Worm (Caenorhabditis elegans) whole organism, young adult: ENCODE results near the gene C16C10.1.

Experiments
- B0336.3 ChIP-seq: fragments of 200-800 bp; sonication (Bioruptor generic); IDR thresholded peaks from 2 replicates; pipeline ENCODE4 v1.3.6; 2022; ENCODE audit warnings: missing genetic modification characterization, missing compliant biosample characterization
- C17E4.6 ChIP-seq: fragments of 200-800 bp; sonication (Bioruptor generic); IDR thresholded peaks from 2 replicates; pipeline ENCODE4 v1.3.6; 2022; ENCODE audit warnings: missing genetic modification reagents, missing genetic modification characterization, missing compliant biosample characterization
- D2030.7 ChIP-seq: fragments of 200-800 bp; sonication (Bioruptor generic); IDR thresholded peaks from 2 replicates; pipeline ENCODE4 v1.3.6; 2022; ENCODE audit warnings: missing genetic modification reagents, missing genetic modification characterization, missing compliant biosample characterization
- F22D6.2 ChIP-seq: sonication (generic microtip); optimal IDR thresholded peaks from 2 replicates; lab custom pipeline; 2016; ENCODE audit warnings: mild to moderate bottlenecking, missing genetic modification characterization, missing compliant biosample characterization
- F37B4.10 ChIP-seq: fragments of 200-800 bp; sonication (Bioruptor generic); IDR thresholded peaks from 2 replicates; pipeline ENCODE4 v1.3.6; 2022; ENCODE audit warnings: missing genetic modification characterization, missing compliant biosample characterization
- F52B5.7 ChIP-seq: sonication (generic microtip); optimal IDR thresholded peaks from 2 replicates; lab custom pipeline; 2016; ENCODE audit warnings: mild to moderate bottlenecking, missing genetic modification characterization, missing compliant biosample characterization
- F57A8.1 ChIP-seq: fragments of 200-800 bp; sonication (Bioruptor generic); optimal IDR thresholded peaks from 2 replicates; lab custom pipeline; 2018; ENCODE audit warnings: mild to moderate bottlenecking, missing genetic modification characterization, moderate library complexity, missing compliant biosample characterization
- akir-1 ChIP-seq: fragments of 200-800 bp; sonication (Bioruptor generic); optimal IDR thresholded peaks from 2 replicates; lab custom pipeline; 2018; ENCODE audit warnings: mild to moderate bottlenecking, missing genetic modification characterization, moderate library complexity, missing compliant biosample characterization
- ama-1 ChIP-seq, 3 experiments: fragments of 150-350 bp in 1 of 3; sonication (generic microtip) in 2 of 3; optimal IDR thresholded peaks; 2 replicates each; lab custom pipeline; 2014 to 2018; ENCODE audit warnings: missing biosample characterization in 2 of 3, missing genetic modification characterization in 2 of 3, missing genetic modification reagents in 2 of 3
- atf-7 ChIP-seq: sonication (generic microtip); optimal IDR thresholded peaks from 2 replicates; lab custom pipeline; 2017; ENCODE audit warnings: mild to moderate bottlenecking, missing genetic modification characterization, missing compliant biosample characterization
- attf-3 ChIP-seq: fragments of 200-800 bp; sonication (Bioruptor generic); conservative IDR thresholded peaks from 2 replicates; pipeline ENCODE4 v1.3.6; 2022; ENCODE audit warnings: missing genetic modification reagents, missing genetic modification characterization, missing compliant biosample characterization
- attf-6 ChIP-seq: fragments of 200-800 bp; sonication (Bioruptor generic); IDR thresholded peaks from 2 replicates; pipeline ENCODE4 v1.3.6; 2022; ENCODE audit warnings: missing genetic modification reagents, missing genetic modification characterization, missing compliant biosample characterization
- bed-1 ChIP-seq: fragments of 200-800 bp; sonication (Bioruptor generic); IDR thresholded peaks from 2 replicates; pipeline ENCODE4 v1.3.6; 2022; ENCODE audit warnings: missing genetic modification reagents, missing genetic modification characterization, missing compliant biosample characterization
- bed-2 ChIP-seq: fragments of 200-800 bp; sonication (Bioruptor generic); IDR thresholded peaks from 2 replicates; pipeline ENCODE4 v1.3.6; 2022; ENCODE audit warnings: missing genetic modification reagents, missing genetic modification characterization, missing compliant biosample characterization
- ccch-3 ChIP-seq: fragments of 200-800 bp; sonication (Bioruptor generic); optimal IDR thresholded peaks from 2 replicates; lab custom pipeline; 2018; ENCODE audit warnings: mild to moderate bottlenecking, missing genetic modification characterization, missing compliant biosample characterization
- cebp-1 ChIP-seq, 2 experiments: fragments of 200-800 bp in 1 of 2; sonication (Bioruptor generic) in 1 of 2; sonication (generic microtip) in 1 of 2; IDR thresholded peaks in 1 of 2; optimal IDR thresholded peaks in 1 of 2; 2 replicates each; pipeline versions ENCODE4 v1.3.6 to Lab custom; 2017 to 2022; ENCODE audit warnings: missing compliant biosample characterization in 2 of 2, missing genetic modification characterization in 2 of 2, mild to moderate bottlenecking in 1 of 2, missing genetic modification reagents in 1 of 2, moderate library complexity in 1 of 2
- cebp-2 ChIP-seq: fragments of 200-800 bp; sonication (Bioruptor generic); IDR thresholded peaks from 2 replicates; pipeline ENCODE4 v1.3.6; 2022; ENCODE audit warnings: missing genetic modification characterization, missing compliant biosample characterization
- ceh-79 ChIP-seq: sonication (generic microtip); optimal IDR thresholded peaks from 2 replicates; lab custom pipeline; 2017; ENCODE audit warnings: mild to moderate bottlenecking, missing genetic modification characterization, missing compliant biosample characterization
- dox-1 ChIP-seq: fragments of 200-800 bp; sonication (Bioruptor generic); IDR thresholded peaks from 2 replicates; pipeline ENCODE4 v1.3.6; 2022; ENCODE audit warnings: missing genetic modification reagents, missing genetic modification characterization, missing compliant biosample characterization
- dpl-1 ChIP-seq: fragments of 150-350 bp; optimal IDR thresholded peaks from 2 replicates; lab custom pipeline; 2014; ENCODE audit warnings: missing biosample characterization, missing genetic modification reagents, missing genetic modification characterization
- egl-18 ChIP-seq: fragments of 200-800 bp; sonication (Bioruptor generic); IDR thresholded peaks from 2 replicates; pipeline ENCODE4 v1.3.6; 2022; ENCODE audit warnings: missing genetic modification reagents, missing genetic modification characterization, missing compliant biosample characterization
- egrh-3 ChIP-seq: fragments of 200-800 bp; sonication (Bioruptor generic); IDR thresholded peaks from 2 replicates; pipeline ENCODE4 v1.3.6; 2022; ENCODE audit warnings: missing genetic modification reagents, missing genetic modification characterization, missing compliant biosample characterization
- ekl-4 ChIP-seq: fragments of 200-800 bp; sonication (Bioruptor generic); IDR thresholded peaks from 2 replicates; pipeline ENCODE4 v1.3.6; 2022; ENCODE audit warnings: missing genetic modification reagents, missing genetic modification characterization, missing compliant biosample characterization
- ets-4 ChIP-seq: fragments of 200-800 bp; sonication (Bioruptor generic); optimal IDR thresholded peaks from 2 replicates; lab custom pipeline; 2018; ENCODE audit warnings: mild to moderate bottlenecking, missing genetic modification characterization, missing compliant biosample characterization
- hrde-1 ChIP-seq: sonication (generic microtip); optimal IDR thresholded peaks from 2 replicates; lab custom pipeline; 2016; ENCODE audit warnings: missing genetic modification characterization, mild to moderate bottlenecking, missing compliant biosample characterization, moderate library complexity, missing genotype, missing genetic modification reagents, borderline replicate concordance
- lag-1 ChIP-seq: fragments of 200-800 bp; sonication (Bioruptor generic); IDR thresholded peaks from 2 replicates; pipeline ENCODE4 v1.3.6; 2022; ENCODE audit warnings: missing genetic modification reagents, missing genetic modification characterization, missing compliant biosample characterization
- lin-26 ChIP-seq: fragments of 200-800 bp; sonication (Bioruptor generic); IDR thresholded peaks from 2 replicates; pipeline ENCODE4 v1.3.6; 2022; ENCODE audit warnings: missing genetic modification reagents, missing genetic modification characterization, missing compliant biosample characterization
- lin-40 ChIP-seq: sonication (generic microtip); optimal IDR thresholded peaks from 2 replicates; lab custom pipeline; 2016; ENCODE audit warnings: missing genetic modification characterization, mild to moderate bottlenecking, missing compliant biosample characterization, missing genotype, missing genetic modification reagents
- madf-6 ChIP-seq: fragments of 200-800 bp; sonication (Bioruptor generic); IDR thresholded peaks from 2 replicates; pipeline ENCODE4 v1.3.6; 2022; ENCODE audit warnings: missing genetic modification reagents, missing genetic modification characterization, missing compliant biosample characterization
- madf-8 ChIP-seq: fragments of 200-800 bp; sonication (Bioruptor generic); conservative IDR thresholded peaks from 2 replicates; pipeline ENCODE4 v1.3.6; 2022; ENCODE audit warnings: missing genetic modification reagents, missing genetic modification characterization, missing compliant biosample characterization
- mel-28 ChIP-seq: sonication (generic microtip); optimal IDR thresholded peaks from 2 replicates; lab custom pipeline; 2016; ENCODE audit warnings: borderline replicate concordance, mild to moderate bottlenecking, missing genetic modification characterization, missing compliant biosample characterization
- mxl-1 ChIP-seq: sonication (generic microtip); optimal IDR thresholded peaks from 2 replicates; lab custom pipeline; 2016; ENCODE audit warnings: missing genetic modification characterization, missing compliant biosample characterization
- nfya-2 ChIP-seq: fragments of 200-800 bp; sonication (Bioruptor generic); IDR thresholded peaks from 2 replicates; pipeline ENCODE4 v1.3.6; 2022; ENCODE audit warnings: missing genetic modification reagents, missing genetic modification characterization, missing compliant biosample characterization
- nhr-90 ChIP-seq: sonication (generic microtip); optimal IDR thresholded peaks from 2 replicates; lab custom pipeline; 2016; ENCODE audit warnings: missing genotype, mild to moderate bottlenecking, missing genetic modification characterization, missing compliant biosample characterization
- rec-8 ChIP-seq, 2 experiments: sonication (generic microtip); optimal IDR thresholded peaks; 2 replicates each; lab custom pipeline; 2016; ENCODE audit warnings: mild to moderate bottlenecking in 2 of 2, missing genetic modification characterization in 2 of 2, missing genetic modification reagents in 2 of 2, missing genotype in 2 of 2, missing biosample characterization in 1 of 2, missing compliant biosample characterization in 1 of 2, moderate library complexity in 1 of 2
- repo-1 ChIP-seq: sonication (generic microtip); optimal IDR thresholded peaks from 2 replicates; lab custom pipeline; 2017; ENCODE audit warnings: mild to moderate bottlenecking, missing genetic modification characterization, missing compliant biosample characterization
- rpc-1 ChIP-seq, 2 experiments: fragments of 150-350 bp in 1 of 2; sonication (generic microtip) in 1 of 2; optimal IDR thresholded peaks; 2 replicates each; lab custom pipeline; 2014 to 2018; ENCODE audit warnings: missing biosample characterization in 1 of 2, missing genetic modification characterization in 1 of 2, missing genetic modification reagents in 1 of 2, missing genotype in 1 of 2
- sdz-38 ChIP-seq: sonication (generic microtip); optimal IDR thresholded peaks from 2 replicates; lab custom pipeline; 2016; ENCODE audit warnings: missing genotype, missing genetic modification characterization, missing compliant biosample characterization
- snpc-1.1 ChIP-seq: sonication (generic microtip); optimal IDR thresholded peaks from 2 replicates; lab custom pipeline; 2017; ENCODE audit warnings: missing genetic modification characterization, mild to moderate bottlenecking, missing compliant biosample characterization, antibody characterized with exemption, moderate library complexity, missing genotype, missing genetic modification reagents; ENCODE audit not compliant: insufficient read depth
- snpc-1.3 ChIP-seq: sonication (generic microtip); optimal IDR thresholded peaks from 2 replicates; lab custom pipeline; 2017; ENCODE audit warnings: missing genetic modification characterization, mild to moderate bottlenecking, missing compliant biosample characterization, antibody characterized with exemption, moderate library complexity, missing genotype, missing genetic modification reagents; ENCODE audit not compliant: insufficient read depth
- somi-1 ChIP-seq: fragments of 200-800 bp; sonication (Bioruptor generic); optimal IDR thresholded peaks from 2 replicates; lab custom pipeline; 2018; ENCODE audit warnings: mild to moderate bottlenecking, missing genetic modification characterization, missing compliant biosample characterization
- ztf-18 ChIP-seq: sonication (generic microtip); optimal IDR thresholded peaks from 2 replicates; lab custom pipeline; 2016; ENCODE audit warnings: missing genotype, mild to moderate bottlenecking, missing genetic modification characterization, missing compliant biosample characterization
- ztf-25 ChIP-seq: fragments of 200-800 bp; sonication (Bioruptor generic); IDR thresholded peaks from 2 replicates; pipeline ENCODE4 v1.3.6; 2022; ENCODE audit warnings: missing genetic modification reagents, missing genetic modification characterization, missing compliant biosample characterization
- ztf-3 ChIP-seq: fragments of 200-800 bp; sonication (Bioruptor generic); optimal IDR thresholded peaks from 2 replicates; lab custom pipeline; 2018; ENCODE audit warnings: mild to moderate bottlenecking, missing genetic modification characterization, missing compliant biosample characterization
- ztf-6 ChIP-seq: fragments of 200-800 bp; sonication (Bioruptor generic); IDR thresholded peaks from 2 replicates; pipeline ENCODE4 v1.3.6; 2022; ENCODE audit warnings: missing genetic modification reagents, missing genetic modification characterization, missing compliant biosample characterization

The C16C10.1 gene

DNA sequence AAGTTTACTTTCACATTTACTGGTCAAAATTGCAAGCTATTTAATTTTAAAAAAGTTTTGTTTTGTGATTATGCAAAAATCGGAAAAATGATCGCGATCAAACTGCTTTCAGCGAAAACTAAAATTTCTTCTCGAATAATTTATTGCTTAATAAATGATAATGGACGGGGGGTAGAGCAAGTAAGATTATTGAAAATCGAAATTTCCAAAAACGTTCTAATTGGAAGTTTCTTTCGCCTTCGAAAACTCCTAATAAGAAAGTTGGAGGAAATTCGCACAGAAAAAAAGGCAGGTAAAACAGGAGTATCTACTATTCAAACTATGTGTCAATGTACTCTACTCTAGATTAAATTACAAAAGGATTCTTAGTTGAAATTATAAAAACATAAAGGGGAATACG lies 9.0 kb downstream of the C16C10.1 start (continued):
- TF ChIP-seq C17E4.6 (GFP tag; lab: Robert Waterston, UW) (no peak), nfya-2 (GFP tag; lab: Robert Waterston, UW) (peak; percentile 83; the same call in 1 of the 2 replicates)

DNA sequence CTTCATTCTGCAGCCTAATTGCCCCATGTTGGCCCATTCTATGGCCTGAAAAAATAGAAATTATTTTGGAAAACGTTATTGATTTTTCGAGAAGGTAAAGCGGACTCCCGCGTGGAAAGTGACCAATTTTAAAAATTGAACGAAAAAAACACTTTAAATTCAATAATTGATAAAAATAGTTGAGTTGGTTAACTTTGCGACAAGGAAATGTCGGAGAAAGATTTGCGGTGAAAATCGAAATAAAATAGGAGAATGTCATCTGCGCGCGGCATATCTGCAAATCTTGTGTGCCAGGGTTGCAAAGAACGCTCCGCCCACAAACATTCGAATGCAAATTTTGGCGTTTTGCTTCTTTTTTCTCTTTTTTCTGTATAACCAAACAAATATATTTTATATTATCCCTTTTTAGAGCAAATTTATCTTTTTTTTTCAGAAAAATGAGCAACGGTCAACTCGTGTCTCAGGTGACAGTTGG lies 10.3 kb downstream of the C16C10.1 start, which contains the start of the genes rnf-121 and C16C10.4:
rnf-121 (minus strand) TSS at position 51 of the 475 bp plus-strand sequence.
C16C10.4 (plus strand) TSS at position 434 of the 475 bp plus-strand sequence.
- TF ChIP-seq madf-8 (GFP tag; lab: Robert Waterston, UW) (peak; percentile 38), hrde-1 (peak; percentile 66), cebp-2 (GFP tag; lab: Robert Waterston, UW) (no peak), rec-8 (tag; optimal IDR thresholded peaks at IDR 0.05; lab: Kevin White, UChicago) (peak; percentile 51 to 75), cebp-1 (GFP tag; IDR thresholded peaks at IDR 0.05; lab: Robert Waterston, UW) (no peak), cebp-1 (tag; optimal IDR thresholded peaks at IDR 0.05; lab: Kevin White, UChicago) (peak; percentile 74), ztf-3 (GFP tag; lab: Kevin White, UChicago) (no peak), ztf-18 (tag; lab: Kevin White, UChicago) (peak; percentile 46), atf-7 (no peak), somi-1 (GFP tag; lab: Kevin White, UChicago) (no peak), bed-2 (GFP tag; lab: Robert Waterston, UW) (no peak), akir-1 (GFP tag; lab: Kevin White, UChicago) (no peak), bed-1 (GFP tag; lab: Robert Waterston, UW) (no peak), ztf-25 (GFP tag; lab: Robert Waterston, UW) (0 out of 2 replicates have a peak, but pooled peaks have one; percentile 30), F52B5.7 (tag; lab: Kevin White, UChicago) (peak; percentile 29), nhr-90 (no peak), ceh-79 (tag; lab: Kevin White, UChicago) (no peak), egl-18 (no peak), ama-1 (optimal IDR thresholded peaks at IDR 0.05; lab: Kevin White, UChicago) (no peak), ama-1 (GFP tag; optimal IDR thresholded peaks at IDR 0.05; lab: Kevin White, UChicago) (peak in 1 of 2 experiments; percentile 62), snpc-1.1 (peak; percentile 31), lin-26 (peak; percentile 49; the same call in 1 of the 2 replicates), ccch-3 (GFP tag; lab: Kevin White, UChicago) (no peak), repo-1 (tag; lab: Kevin White, UChicago) (peak; percentile 4), F37B4.10 (GFP tag; lab: Robert Waterston, UW) (no peak), F22D6.2 (tag; lab: Kevin White, UChicago) (peak; percentile 20), egrh-3 (GFP tag; lab: Robert Waterston, UW) (no peak), lin-40 (tag; lab: Kevin White, UChicago) (peak; percentile 46), mxl-1 (tag; lab: Kevin White, UChicago) (no peak), lag-1 (GFP tag; lab: Robert Waterston, UW) (no peak), ztf-6 (no peak), mel-28 (tag; lab: Kevin White, UChicago) (no peak), madf-6 (peak; percentile 82), snpc-1.3 (tag; lab: Kevin White, UChicago) (peak; percentile 71), ets-4 (GFP tag; lab: Kevin White, UChicago) (no peak), B0336.3 (GFP tag; lab: Robert Waterston, UW) (peak; percentile 20; the same call in 1 of the 2 replicates), D2030.7 (GFP tag; lab: Robert Waterston, UW) (peak; percentile 61; the same call in 1 of the 2 replicates), attf-3 (GFP tag; lab: Robert Waterston, UW) (no peak), dox-1 (GFP tag; lab: Robert Waterston, UW) (peak; percentile 68; the same call in 1 of the 2 replicates), ekl-4 (peak; percentile 60; the same call in 1 of the 2 replicates), F57A8.1 (GFP tag; lab: Kevin White, UChicago) (no peak), dpl-1 (GFP tag; lab: Kevin White, UChicago) (no peak), attf-6 (GFP tag; lab: Robert Waterston, UW) (no peak), sdz-38 (tag; lab: Kevin White, UChicago) (no peak), rpc-1 (optimal IDR thresholded peaks at IDR 0.05; lab: Kevin White, UChicago) (peak; percentile 56), rpc-1 (tag; optimal IDR thresholded peaks at IDR 0.05; lab: Kevin White, UChicago) (no peak)
